Worm (Caenorhabditis elegans) whole organism, late embryonic: ENCODE results near the gene ZC416.2.

Source experiments
- ama-1 ChIP-seq: fragments of 150-350 bp; optimal IDR thresholded peaks from 2 replicates; lab custom pipeline; 2014
- ceh-18 ChIP-seq: sonication (generic microtip); optimal IDR thresholded peaks from 2 replicates; lab custom pipeline; 2016; ENCODE audit warnings: missing genetic modification characterization, missing compliant biosample characterization
- ceh-2 ChIP-seq: sonication (generic microtip); optimal IDR thresholded peaks from 2 replicates; lab custom pipeline; 2016; ENCODE audit warnings: missing genotype, missing genetic modification characterization, missing compliant biosample characterization
- ceh-24 ChIP-seq: sonication (generic microtip); optimal IDR thresholded peaks from 2 replicates; lab custom pipeline; 2016; ENCODE audit warnings: mild to moderate bottlenecking, missing genetic modification characterization, missing compliant biosample characterization
- ceh-45 ChIP-seq: fragments of 200-800 bp; sonication (Bioruptor generic); IDR thresholded peaks from 2 replicates; pipeline ENCODE4 v1.3.6; 2022; ENCODE audit warnings: missing genetic modification reagents, missing genetic modification characterization, missing compliant biosample characterization
- ceh-6 ChIP-seq: fragments of 200-800 bp; sonication (Bioruptor generic); optimal IDR thresholded peaks from 2 replicates; lab custom pipeline; 2018; ENCODE audit warnings: mild to moderate bottlenecking, missing genetic modification characterization, missing compliant biosample characterization
- ceh-9 ChIP-seq: sonication (generic microtip); optimal IDR thresholded peaks from 2 replicates; lab custom pipeline; 2016; ENCODE audit warnings: mild to moderate bottlenecking, missing genetic modification characterization, inconsistent platforms, missing compliant biosample characterization
- dve-1 ChIP-seq: sonication (generic microtip); optimal IDR thresholded peaks from 2 replicates; lab custom pipeline; 2017; ENCODE audit warnings: antibody characterized with exemption, mild to moderate bottlenecking, missing genetic modification characterization, missing compliant biosample characterization
- elt-2 ChIP-seq: sonication (generic microtip); optimal IDR thresholded peaks from 2 replicates; lab custom pipeline; 2016; ENCODE audit warnings: missing genetic modification reagents, missing genetic modification characterization, missing compliant biosample characterization
- elt-4 ChIP-seq: sonication (generic microtip); optimal IDR thresholded peaks from 2 replicates; lab custom pipeline; 2016; ENCODE audit warnings: missing genetic modification characterization, missing compliant biosample characterization
- ets-4 ChIP-seq: sonication (generic microtip); optimal IDR thresholded peaks from 2 replicates; lab custom pipeline; 2016; ENCODE audit warnings: missing genetic modification characterization, missing compliant biosample characterization
- fax-1 ChIP-seq: sonication (generic microtip); optimal IDR thresholded peaks from 2 replicates; lab custom pipeline; 2016; ENCODE audit warnings: missing genotype, missing genetic modification characterization, missing compliant biosample characterization
- fkh-6 ChIP-seq: sonication (generic microtip); optimal IDR thresholded peaks from 2 replicates; lab custom pipeline; 2016; ENCODE audit warnings: missing genetic modification characterization, missing compliant biosample characterization
- gmeb-2 ChIP-seq: sonication (generic microtip); optimal IDR thresholded peaks from 2 replicates; lab custom pipeline; 2016; ENCODE audit warnings: missing genetic modification characterization, inconsistent platforms, missing compliant biosample characterization
- hlh-13 ChIP-seq: fragments of 200-800 bp; sonication (Bioruptor generic); optimal IDR thresholded peaks from 2 replicates; lab custom pipeline; 2018; ENCODE audit warnings: mild to moderate bottlenecking, missing genetic modification characterization, missing compliant biosample characterization
- hlh-30 ChIP-seq: sonication (generic microtip); optimal IDR thresholded peaks from 2 replicates; lab custom pipeline; 2017; ENCODE audit warnings: antibody characterized with exemption, missing genetic modification characterization, missing compliant biosample characterization; ENCODE audit not compliant: insufficient read depth
- hlh-6 ChIP-seq: sonication (generic microtip); optimal IDR thresholded peaks from 2 replicates; lab custom pipeline; 2016; ENCODE audit warnings: missing genotype, missing genetic modification characterization, missing compliant biosample characterization
- lim-6 ChIP-seq: sonication (generic microtip); optimal IDR thresholded peaks from 2 replicates; lab custom pipeline; 2016; ENCODE audit warnings: missing genetic modification characterization, missing compliant biosample characterization
- madf-2 ChIP-seq: sonication (generic microtip); optimal IDR thresholded peaks from 2 replicates; lab custom pipeline; 2017; ENCODE audit warnings: missing genetic modification characterization, missing compliant biosample characterization
- npax-4 ChIP-seq: sonication (generic microtip); optimal IDR thresholded peaks from 2 replicates; lab custom pipeline; 2016; ENCODE audit warnings: missing genetic modification characterization, missing compliant biosample characterization
- pag-3 ChIP-seq: sonication (generic microtip); optimal IDR thresholded peaks from 2 replicates; lab custom pipeline; 2016; ENCODE audit warnings: missing compliant biosample characterization, missing genetic modification characterization, borderline replicate concordance
- pha-4 ChIP-seq: fragments of 150-350 bp; optimal IDR thresholded peaks from 2 replicates; lab custom pipeline; 2018; ENCODE audit warnings: missing biosample characterization, missing genetic modification reagents, missing genetic modification characterization
- pqm-1 ChIP-seq: sonication (generic microtip); optimal IDR thresholded peaks from 2 replicates; lab custom pipeline; 2016; ENCODE audit warnings: missing genetic modification characterization, missing compliant biosample characterization
- sox-4 ChIP-seq: sonication (generic microtip); optimal IDR thresholded peaks from 2 replicates; lab custom pipeline; 2017; ENCODE audit warnings: mild to moderate bottlenecking, missing genetic modification characterization, inconsistent platforms, missing compliant biosample characterization
- unc-3 ChIP-seq, 2 experiments: fragments of 200-800 bp in 1 of 2; sonication (Bioruptor generic) in 1 of 2; sonication (generic microtip) in 1 of 2; conservative IDR thresholded peaks in 1 of 2; optimal IDR thresholded peaks in 1 of 2; 2 replicates each; pipeline versions ENCODE4 v1.3.6 to Lab custom; 2016 to 2022; ENCODE audit warnings: missing compliant biosample characterization in 2 of 2, missing genetic modification characterization in 2 of 2, missing genetic modification reagents in 1 of 2
- unc-42 ChIP-seq: sonication (generic microtip); optimal IDR thresholded peaks from 2 replicates; lab custom pipeline; 2016; ENCODE audit warnings: missing genotype, missing genetic modification characterization, missing compliant biosample characterization

The ZC416.2 gene

ce11 chrIV:3608547-3609222 lies 24.7 kb upstream of the ZC416.2 start:
- TF ChIP-seq pag-3 (tag; lab: Kevin White, UChicago) (no peak), npax-4 (no peak), ceh-45 (GFP tag; lab: Robert Waterston, UW) (no peak), dve-1 (tag; lab: Kevin White, UChicago) (peak; percentile 97), ceh-6 (GFP tag; lab: Kevin White, UChicago) (no peak), fkh-6 (tag; lab: Kevin White, UChicago) (no peak), gmeb-2 (no peak)
- TF ChIP-seq, all 69 proteins: peak for 1

ce11 chrIV:3610987-3611386 lies 22.4 kb upstream of the ZC416.2 start:
- TF ChIP-seq ceh-18 (tag; lab: Kevin White, UChicago): no peak
- TF ChIP-seq ceh-2 (tag; lab: Kevin White, UChicago): no peak
- TF ChIP-seq fax-1 (tag; lab: Kevin White, UChicago): no peak
- no peak for TF ChIP-seq hlh-13

- TF ChIP-seq hlh-30 (peak; percentile 11), elt-2 (tag; lab: Kevin White, UChicago) (peak; percentile 98), unc-42 (tag; lab: Kevin White, UChicago) (no peak), pqm-1 (peak; percentile 75)
- TF ChIP-seq, all 69 proteins: peak for 3
Measured at ce11 chrIV:3611845-3612244, 21.6 kb upstream of the ZC416.2 start.

ce11 chrIV:3613022-3613605 lies 20.3 kb upstream of the ZC416.2 start, which contains the start of gene ltah-1.2:
ltah-1.2 (minus strand) TSS chrIV:3613072.
- no peak for TF ChIP-seq elt-2 (tag; lab: Kevin White, UChicago)
- no peak for TF ChIP-seq ceh-24 (tag; lab: Kevin White, UChicago)
- no peak for TF ChIP-seq ceh-9 (tag; lab: Kevin White, UChicago)

- TF ChIP-seq hlh-6 (tag; lab: Kevin White, UChicago) (no peak), elt-4 (tag; lab: Kevin White, UChicago) (peak; percentile 81), ama-1 (lab: Kevin White, UChicago) (no peak), madf-2 (tag; lab: Kevin White, UChicago) (no peak), hlh-30 (no peak)
Measured at ce11 chrIV:3618719-3619118, 14.7 kb upstream of the ZC416.2 start.

ce11 chrIV:3621805-3622355 lies 11.5 kb upstream of the ZC416.2 start:
- TF ChIP-seq unc-3 (GFP tag; conservative IDR thresholded peaks at IDR 0.05; lab: Robert Waterston, UW): peak; percentile 59; the same call in 1 of the 2 replicates
- peak; percentile 39 for TF ChIP-seq unc-3 (tag; optimal IDR thresholded peaks at IDR 0.05; lab: Kevin White, UChicago)
- no peak for TF ChIP-seq sox-4 (tag; lab: Kevin White, UChicago)
- TF ChIP-seq unc-42 (tag; lab: Kevin White, UChicago): peak; percentile 51

ce11 chrIV:3624597-3624996 lies 8.8 kb upstream of the ZC416.2 start, which contains the start of the genes cha-1 and unc-17:
cha-1 (minus strand) TSS chrIV:3624697.
unc-17 (minus strand) TSS chrIV:3624699.
- no peak for TF ChIP-seq lim-6 (tag; lab: Kevin White, UChicago)
- no peak for TF ChIP-seq hlh-30
- no peak for TF ChIP-seq ets-4
- no peak for TF ChIP-seq pha-4 (tag; lab: Kevin White, UChicago)
